Worm (Caenorhabditis elegans) whole organism, mixed stage, embryonic: ENCODE results near the gene Y43F8C.5.

Experiments
- blmp-1 ChIP-seq: fragments of 150-350 bp; optimal IDR thresholded peaks from 2 replicates; lab custom pipeline; 2014; ENCODE audit warnings: missing biosample characterization, missing genetic modification characterization
- ces-1 ChIP-seq: fragments of 150-350 bp; optimal IDR thresholded peaks from 2 replicates; lab custom pipeline; 2014; ENCODE audit warnings: missing biosample characterization, missing genetic modification reagents, missing genetic modification characterization
- lsy-2 ChIP-seq: fragments of 150-350 bp; optimal IDR thresholded peaks from 2 replicates; lab custom pipeline; 2014; ENCODE audit warnings: missing biosample characterization, missing genetic modification characterization

- no peak for TF ChIP-seq lsy-2 (tag; lab: Kevin White, UChicago)
- TF ChIP-seq blmp-1 (tag; lab: Kevin White, UChicago), result no peak
- TF ChIP-seq ces-1 (GFP tag; lab: Kevin White, UChicago), result no peak
Observed at ce11 chrV:19637890-19638289, 5.4 kb upstream of the Y43F8C.5 start.
